Worm (Caenorhabditis elegans) whole organism, L3 larva: ENCODE results near the gene dyf-17.
A peak's percentile ranks its signal among the peaks of the same experiment; 100 is the strongest.

Source experiments
- R02D3.7 ChIP-seq: fragments of 150-350 bp; optimal IDR thresholded peaks from 2 replicates; lab custom pipeline; 2014; ENCODE audit warnings: missing biosample characterization, missing genetic modification characterization
- ZK546.5 ChIP-seq: sonication (generic microtip); optimal IDR thresholded peaks from 2 replicates; lab custom pipeline; 2017; ENCODE audit warnings: missing biosample characterization, missing genetic modification characterization
- aly-2 ChIP-seq: fragments of 150-350 bp; optimal IDR thresholded peaks from 2 replicates; lab custom pipeline; 2014; ENCODE audit warnings: missing biosample characterization, missing genetic modification characterization
- ama-1 ChIP-seq: fragments of 150-350 bp; optimal IDR thresholded peaks from 2 replicates; lab custom pipeline; 2018
- ceh-16 ChIP-seq: sonication (generic microtip); optimal IDR thresholded peaks from 2 replicates; lab custom pipeline; 2017; ENCODE audit warnings: missing biosample characterization, missing genetic modification characterization
- ceh-28 ChIP-seq: fragments of 150-350 bp; optimal IDR thresholded peaks from 2 replicates; lab custom pipeline; 2014; ENCODE audit warnings: missing biosample characterization, missing genetic modification reagents, missing genetic modification characterization
- ceh-82 ChIP-seq: fragments of 150-350 bp; optimal IDR thresholded peaks from 2 replicates; lab custom pipeline; 2014; ENCODE audit warnings: missing biosample characterization, missing genetic modification characterization
- egl-27 ChIP-seq: sonication (generic microtip); optimal IDR thresholded peaks from 4 replicates; lab custom pipeline; 2017; ENCODE audit warnings: missing biosample characterization, missing genetic modification reagents, missing genetic modification characterization
- elt-1 ChIP-seq: fragments of 150-350 bp; optimal IDR thresholded peaks from 2 replicates; lab custom pipeline; 2014; ENCODE audit warnings: missing biosample characterization, missing genetic modification characterization
- eor-1 ChIP-seq, 2 experiments: fragments of 150-350 bp; optimal IDR thresholded peaks; 2 replicates each; lab custom pipeline; 2014 to 2018; ENCODE audit warnings: missing biosample characterization in 2 of 2, missing genetic modification characterization in 2 of 2
- hmg-11 ChIP-seq: sonication (generic microtip); optimal IDR thresholded peaks from 2 replicates; lab custom pipeline; 2016; ENCODE audit warnings: missing genetic modification characterization, missing compliant biosample characterization
- lin-39 ChIP-seq: fragments of 150-350 bp; optimal IDR thresholded peaks from 2 replicates; lab custom pipeline; 2018; ENCODE audit warnings: missing biosample characterization, missing genetic modification reagents, missing genetic modification characterization
- mdl-1 ChIP-seq: fragments of 150-350 bp; optimal IDR thresholded peaks from 2 replicates; lab custom pipeline; 2014; ENCODE audit warnings: missing biosample characterization, missing genetic modification characterization
- nfya-1 ChIP-seq: sonication (generic microtip); optimal IDR thresholded peaks from 2 replicates; lab custom pipeline; 2017; ENCODE audit warnings: missing genetic modification characterization, mild to moderate bottlenecking, missing compliant biosample characterization, antibody characterized with exemption, moderate library complexity; ENCODE audit not compliant: insufficient read depth
- nhr-12 ChIP-seq: fragments of 150-350 bp; optimal IDR thresholded peaks from 2 replicates; lab custom pipeline; 2014; ENCODE audit warnings: missing biosample characterization, missing genetic modification characterization
- nhr-237 ChIP-seq: fragments of 150-350 bp; optimal IDR thresholded peaks from 2 replicates; lab custom pipeline; 2014; ENCODE audit warnings: missing biosample characterization, missing genetic modification characterization
- nhr-43 ChIP-seq: sonication (generic microtip); optimal IDR thresholded peaks from 2 replicates; lab custom pipeline; 2016; ENCODE audit warnings: mild to moderate bottlenecking, missing genetic modification characterization, missing compliant biosample characterization; ENCODE audit not compliant: poor library complexity, severe bottlenecking
- nhr-67 ChIP-seq: fragments of 150-350 bp; optimal IDR thresholded peaks from 2 replicates; lab custom pipeline; 2014; ENCODE audit warnings: missing biosample characterization, missing genetic modification characterization
- nhr-76 ChIP-seq: fragments of 150-350 bp; sonication (generic microtip); optimal IDR thresholded peaks from 5 replicates; lab custom pipeline; 2014; ENCODE audit warnings: missing biosample characterization, missing genetic modification characterization
- pha-4 ChIP-seq: fragments of 150-350 bp; optimal IDR thresholded peaks from 2 replicates; lab custom pipeline; 2014; ENCODE audit warnings: missing biosample characterization, missing genetic modification reagents, missing genetic modification characterization
- sea-2 ChIP-seq: fragments of 150-350 bp; sonication (generic microtip); optimal IDR thresholded peaks from 4 replicates; lab custom pipeline; 2014; ENCODE audit warnings: missing biosample characterization, missing genetic modification reagents, missing genetic modification characterization
- skn-1 ChIP-seq: fragments of 150-350 bp; optimal IDR thresholded peaks from 2 replicates; lab custom pipeline; 2014; ENCODE audit warnings: missing biosample characterization, missing genetic modification characterization
- snpc-4 ChIP-seq: fragments of 150-350 bp; optimal IDR thresholded peaks from 2 replicates; lab custom pipeline; 2014; ENCODE audit warnings: missing biosample characterization, missing genetic modification characterization
- unc-39 ChIP-seq: sonication (generic microtip); optimal IDR thresholded peaks from 4 replicates; lab custom pipeline; 2017; ENCODE audit warnings: missing biosample characterization, missing genetic modification characterization
- unc-62 ChIP-seq: fragments of 150-350 bp; sonication (generic microtip); optimal IDR thresholded peaks from 4 replicates; lab custom pipeline; 2014; ENCODE audit warnings: missing biosample characterization, missing genetic modification reagents, missing genetic modification characterization
- zag-1 ChIP-seq: fragments of 150-350 bp; optimal IDR thresholded peaks from 2 replicates; lab custom pipeline; 2014; ENCODE audit warnings: missing biosample characterization, missing genetic modification characterization
- ztf-11 ChIP-seq: fragments of 150-350 bp; optimal IDR thresholded peaks from 2 replicates; lab custom pipeline; 2014; ENCODE audit warnings: missing biosample characterization, missing genetic modification characterization
- ztf-4 ChIP-seq: fragments of 150-350 bp; optimal IDR thresholded peaks from 2 replicates; lab custom pipeline; 2014; ENCODE audit warnings: missing biosample characterization, missing genetic modification characterization

Gene dyf-17

DNA sequence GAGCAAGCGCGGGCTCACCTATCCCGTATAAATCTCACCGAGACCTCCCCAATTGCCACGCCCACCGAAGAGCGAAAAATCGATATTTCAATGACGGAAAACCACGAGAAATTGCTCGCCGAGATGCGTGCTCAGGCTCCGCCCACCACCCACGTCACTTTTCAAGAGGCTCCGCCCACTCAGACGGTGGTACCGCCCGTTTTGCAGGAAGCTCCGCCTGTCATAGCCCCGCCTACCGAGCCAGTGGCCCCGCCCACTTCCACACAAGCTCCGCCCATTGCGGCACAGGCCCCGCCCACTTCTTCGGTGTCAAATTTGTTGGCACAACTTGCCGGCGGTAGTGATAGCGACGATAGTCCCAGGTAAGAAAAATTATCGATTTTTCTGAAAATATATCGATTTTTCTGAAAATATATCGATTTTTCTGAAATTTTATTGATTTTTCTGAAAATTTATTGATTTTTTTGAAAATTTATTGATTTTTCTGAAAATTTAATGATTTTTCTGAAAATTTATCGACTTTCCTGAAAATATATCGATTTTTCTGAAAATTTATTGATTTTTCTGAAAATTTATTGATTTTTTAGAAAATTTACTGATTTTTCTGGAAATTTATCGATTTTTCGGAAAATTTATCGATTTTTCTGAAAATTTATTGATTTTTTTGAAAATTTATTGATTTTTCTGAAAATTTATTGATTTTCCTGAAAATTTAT lies 2.3 kb downstream of the dyf-17 start:
- no peak for TF ChIP-seq zag-1 (tag; lab: Kevin White, UChicago)
- TF ChIP-seq ceh-16 (tag; lab: Kevin White, UChicago), result no peak
- TF ChIP-seq ceh-28 (tag; lab: Kevin White, UChicago), result peak; percentile 72
- no peak for TF ChIP-seq nhr-76 (tag; lab: Kevin White, UChicago)
- TF ChIP-seq mdl-1, result no peak
- TF ChIP-seq ztf-4 (tag; lab: Kevin White, UChicago), result no peak
- no peak for TF ChIP-seq elt-1 (tag; lab: Kevin White, UChicago)

DNA sequence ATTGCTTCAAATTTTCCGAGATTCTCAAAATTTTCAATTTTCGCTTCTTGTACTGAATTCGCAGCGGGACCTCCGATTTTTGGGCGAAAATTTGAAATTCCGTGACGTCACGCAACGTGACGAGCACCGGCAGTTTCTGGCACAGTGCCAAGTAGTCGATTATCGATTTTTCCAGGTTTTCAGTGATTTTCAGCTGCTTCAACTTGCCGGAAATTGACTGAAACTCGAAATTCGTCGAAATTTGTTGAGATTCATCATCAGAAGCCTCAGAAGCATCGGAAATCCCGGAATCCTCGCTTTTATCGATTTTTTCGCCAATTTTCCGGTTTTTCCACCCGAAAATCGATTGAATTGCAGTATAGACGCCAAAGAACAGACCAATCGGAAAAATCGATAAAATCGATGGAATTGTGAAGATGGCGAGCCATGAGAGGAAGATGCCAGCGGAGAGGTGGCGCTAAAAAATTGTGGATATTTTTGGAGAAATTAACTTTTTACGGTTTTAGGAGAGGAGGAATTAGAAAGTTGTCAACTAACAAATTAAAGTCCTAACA lies 4.6 kb downstream of the dyf-17 start:
- TF ChIP-seq ceh-82 (tag; lab: Kevin White, UChicago) (no peak), ZK546.5 (tag; lab: Kevin White, UChicago) (no peak), ceh-28 (tag; lab: Kevin White, UChicago) (peak; percentile 64)
- TF ChIP-seq, all 47 proteins: peak for 1

DNA sequence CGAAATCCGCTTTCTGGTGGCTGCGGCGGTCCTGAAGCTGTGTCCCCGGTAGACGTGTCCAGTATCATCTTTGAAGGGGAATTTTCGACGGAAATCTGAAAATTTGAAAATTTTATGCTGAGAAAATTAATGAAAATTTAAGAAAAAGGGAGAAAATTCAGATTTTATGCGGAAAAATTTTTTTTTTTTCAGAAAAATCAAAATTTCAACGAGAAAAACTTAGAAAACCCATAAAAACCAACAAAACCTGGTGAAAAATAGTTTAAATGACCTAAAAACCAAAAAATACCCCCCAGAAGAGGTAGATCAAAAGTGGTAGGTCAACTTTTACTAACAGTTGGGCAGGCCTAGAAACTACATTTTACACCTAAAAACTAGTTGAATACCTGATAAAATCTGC lies 6.2 kb downstream of the dyf-17 start, which contains the start of gene Y39B6A.10:
Y39B6A.10 (minus strand) TSS at position 101 of the 400 bp plus-strand sequence.
- TF ChIP-seq snpc-4 (tag; lab: Kevin White, UChicago) (no peak), ceh-82 (tag; lab: Kevin White, UChicago) (no peak)

DNA sequence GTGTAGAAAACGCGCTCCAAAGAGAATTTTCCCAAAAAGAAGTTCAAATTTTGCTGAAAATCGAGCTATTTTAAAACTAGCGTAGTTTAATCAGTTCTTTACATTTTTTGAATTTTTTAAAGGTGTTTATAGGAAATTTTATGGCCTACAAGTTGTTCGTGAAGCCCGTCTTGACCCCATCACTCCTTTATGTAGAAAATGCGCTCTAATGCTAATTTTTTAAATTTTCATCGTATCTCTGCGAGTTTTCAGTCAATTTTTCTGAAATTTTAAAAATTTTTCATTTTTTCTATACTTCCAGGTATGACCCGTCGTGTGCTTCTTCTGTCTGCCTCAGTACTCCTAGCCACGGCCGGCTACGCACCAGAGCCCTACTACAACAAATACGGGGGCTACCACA lies 8.9 kb downstream of the dyf-17 start, which contains the start of gene Y39B6A.9:
Y39B6A.9 (plus strand) TSS at position 301 of the 400 bp plus-strand sequence.
- no peak for TF ChIP-seq nhr-237
- TF ChIP-seq nfya-1 (tag; lab: Kevin White, UChicago), result no peak
- no peak for TF ChIP-seq R02D3.7 (tag; lab: Kevin White, UChicago)
- TF ChIP-seq ztf-4 (tag; lab: Kevin White, UChicago), result no peak
- TF ChIP-seq ceh-82 (tag; lab: Kevin White, UChicago), result no peak
- TF ChIP-seq eor-1 (tag; optimal IDR thresholded peaks at IDR 0.05; lab: Kevin White, UChicago), result no peak
- TF ChIP-seq nhr-43 (tag; lab: Kevin White, UChicago), result no peak
- TF ChIP-seq sea-2 (GFP tag; lab: Kevin White, UChicago), result no peak
- no peak for TF ChIP-seq snpc-4 (tag; lab: Kevin White, UChicago)
- TF ChIP-seq ceh-16 (tag; lab: Kevin White, UChicago), result no peak

DNA sequence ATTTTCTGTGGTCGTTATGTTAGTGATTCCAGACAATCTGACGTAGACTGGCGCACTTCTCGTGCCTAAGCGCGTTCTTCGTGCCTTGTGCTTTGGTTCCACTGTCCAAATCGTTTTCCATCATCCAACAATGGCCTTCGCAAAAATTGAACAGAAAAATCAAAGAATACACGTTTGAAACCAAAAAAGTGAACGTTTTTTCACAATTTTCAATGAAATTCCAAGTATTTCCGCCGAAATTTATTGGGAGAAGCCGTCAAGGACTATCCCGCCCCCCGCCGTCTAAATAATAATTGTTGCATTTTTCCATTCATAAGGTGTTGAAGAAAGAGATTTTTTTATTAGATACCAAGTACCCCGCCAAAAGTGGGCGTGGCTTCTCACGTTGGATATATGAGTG lies 13.2 kb downstream of the dyf-17 start, which contains the start of gene cpg-23:
cpg-23 (plus strand) TSS at position 301 of the 400 bp plus-strand sequence.
- TF ChIP-seq nhr-43 (tag; lab: Kevin White, UChicago) (no peak), nhr-67 (tag; lab: Kevin White, UChicago) (no peak), skn-1 (tag; lab: Kevin White, UChicago) (no peak), ama-1 (lab: Kevin White, UChicago) (no peak), pha-4 (no peak), nhr-12 (no peak), ztf-11 (tag; lab: Kevin White, UChicago) (no peak)

DNA sequence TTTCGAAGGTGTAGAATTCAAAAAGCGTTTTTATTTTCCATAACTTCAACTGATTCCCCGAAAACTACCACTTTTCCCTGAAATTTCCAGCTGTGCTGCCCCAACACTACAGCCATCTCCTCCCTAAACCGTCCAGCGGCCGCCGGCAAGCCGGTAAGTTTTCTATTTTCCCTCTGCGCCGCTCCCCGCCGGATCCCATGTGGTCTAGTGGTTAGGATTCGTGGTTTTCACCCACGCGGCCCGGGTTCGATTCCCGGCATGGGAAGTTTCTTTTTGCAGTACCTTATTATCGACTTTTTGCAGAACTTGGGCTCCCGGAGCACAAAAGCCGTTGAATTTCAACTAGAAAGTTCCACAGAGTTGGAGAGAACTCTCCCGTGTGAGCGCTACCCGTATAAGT lies 15.3 kb downstream of the dyf-17 start:
- TF ChIP-seq unc-39 (tag; lab: Kevin White, UChicago) (no peak), hmg-11 (peak; percentile 52)

DNA sequence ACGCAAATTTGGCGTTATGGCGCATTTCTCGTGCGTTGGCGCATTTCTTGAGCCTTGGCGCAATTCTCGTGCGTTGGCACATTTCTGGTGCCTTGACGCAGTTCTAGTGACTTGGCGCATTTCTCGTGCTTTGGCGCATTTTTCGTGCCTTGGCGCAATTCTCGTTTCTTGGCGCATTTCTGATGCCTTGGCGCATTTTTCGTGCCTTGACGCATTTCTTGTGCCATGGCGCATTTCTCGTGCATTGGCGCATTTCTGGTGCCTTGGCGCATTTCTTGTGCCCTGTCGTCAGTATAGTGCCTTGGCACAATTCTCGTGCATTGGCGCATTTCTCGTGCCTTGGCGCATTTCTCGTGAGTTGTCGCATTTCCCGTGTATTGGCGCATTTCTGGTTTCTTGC lies 21.0 kb downstream of the dyf-17 start:
- no peak for TF ChIP-seq unc-62 (GFP tag; lab: Kevin White, UChicago)
- TF ChIP-seq egl-27 (tag; lab: Kevin White, UChicago), result no peak
- TF ChIP-seq aly-2 (tag; lab: Kevin White, UChicago), result no peak
- no peak for TF ChIP-seq pha-4
- no peak for TF ChIP-seq eor-1 (tag; optimal IDR thresholded peaks at IDR 0.05; lab: Kevin White, UChicago)
- TF ChIP-seq lin-39 (tag; lab: Kevin White, UChicago), result no peak
